Worm (Caenorhabditis elegans): Measurements from ENCODE around the gene W03F9.11.

The W03F9.11 gene

ce11 chrV:156044-156869, 15.1 kb upstream of the W03F9.11 start, which contains the start of gene ttb-1:
ttb-1 (plus strand) TSS chrV:156819.
- TF ChIP-seq T22C8.4 (GFP tag; IDR thresholded peaks at IDR 0.05) (no peak), med-1 (GFP tag; optimal IDR thresholded peaks at IDR 0.05; ENCODE audit: insufficient read depth) (no peak), klf-2 (GFP tag; conservative IDR thresholded peaks at IDR 0.05) (no peak), flt-1 (GFP tag; IDR thresholded peaks at IDR 0.05) (peak; percentile 63; the same call in 1 of the 2 replicates), ztf-23 (GFP tag; IDR thresholded peaks at IDR 0.05) (peak; percentile 52; the same call in 1 of the 2 replicates), cog-1 (tag; optimal IDR thresholded peaks at IDR 0.05) (no peak), ref-1 (GFP tag; conservative IDR thresholded peaks at IDR 0.05) (no peak), tab-1 (GFP tag; IDR thresholded peaks at IDR 0.05) (no peak; the same call in 1 of the 2 replicates), ztf-29 (GFP tag; IDR thresholded peaks at IDR 0.05) (peak; percentile 49; the same call in 1 of the 2 replicates)

ce11 chrV:155215-155614, 14.1 kb upstream of the W03F9.11 start:
- TF ChIP-seq ztf-23 (GFP tag; IDR thresholded peaks at IDR 0.05) (peak; percentile 51; the same call in 1 of the 2 replicates), klf-2 (GFP tag; conservative IDR thresholded peaks at IDR 0.05) (0 out of 2 replicates have a peak, but pooled peaks have one; percentile 9), tab-1 (GFP tag; IDR thresholded peaks at IDR 0.05) (no peak), flt-1 (GFP tag; IDR thresholded peaks at IDR 0.05) (0 out of 2 replicates have a peak, but pooled peaks have one; percentile 55)

ce11 chrV:153867-154266, 12.7 kb upstream of the W03F9.11 start:
- TF ChIP-seq klf-2 (GFP tag; conservative IDR thresholded peaks at IDR 0.05) (no peak), med-1 (GFP tag; optimal IDR thresholded peaks at IDR 0.05; ENCODE audit: insufficient read depth) (no peak), T22C8.4 (GFP tag; IDR thresholded peaks at IDR 0.05) (0 out of 2 replicates have a peak, but pooled peaks have one; percentile 7), ztf-23 (GFP tag; IDR thresholded peaks at IDR 0.05) (0 out of 2 replicates have a peak, but pooled peaks have one; percentile 7), ref-1 (GFP tag; conservative IDR thresholded peaks at IDR 0.05) (no peak), flt-1 (GFP tag; IDR thresholded peaks at IDR 0.05) (0 out of 2 replicates have a peak, but pooled peaks have one; percentile 25), ztf-29 (GFP tag; IDR thresholded peaks at IDR 0.05) (no peak), tab-1 (GFP tag; IDR thresholded peaks at IDR 0.05) (0 out of 2 replicates have a peak, but pooled peaks have one; percentile 65), cog-1 (tag; optimal IDR thresholded peaks at IDR 0.05) (no peak)

ce11 chrV:152156-152555, 11.0 kb upstream of the W03F9.11 start:
- TF ChIP-seq T22C8.4 (GFP tag; IDR thresholded peaks at IDR 0.05) (no peak), med-1 (GFP tag; optimal IDR thresholded peaks at IDR 0.05; ENCODE audit: insufficient read depth) (no peak), tab-1 (GFP tag; IDR thresholded peaks at IDR 0.05) (no peak), ref-1 (GFP tag; conservative IDR thresholded peaks at IDR 0.05) (no peak), flt-1 (GFP tag; IDR thresholded peaks at IDR 0.05) (0 out of 2 replicates have a peak, but pooled peaks have one; percentile 41), ztf-23 (GFP tag; IDR thresholded peaks at IDR 0.05) (no peak), cog-1 (tag; optimal IDR thresholded peaks at IDR 0.05) (no peak)

ce11 chrV:151310-151709, 10.2 kb upstream of the W03F9.11 start, which contains the start of gene W03F9.4:
W03F9.4 (minus strand) TSS chrV:151388.
- TF ChIP-seq cog-1 (tag; optimal IDR thresholded peaks at IDR 0.05) = no peak
- TF ChIP-seq klf-2 (GFP tag; conservative IDR thresholded peaks at IDR 0.05) = no peak
- no peak for TF ChIP-seq ztf-23 (GFP tag; IDR thresholded peaks at IDR 0.05)
- TF ChIP-seq ref-1 (GFP tag; conservative IDR thresholded peaks at IDR 0.05) = no peak
- no peak for TF ChIP-seq tab-1 (GFP tag; IDR thresholded peaks at IDR 0.05)
- no peak for TF ChIP-seq flt-1 (GFP tag; IDR thresholded peaks at IDR 0.05)
- TF ChIP-seq ztf-29 (GFP tag; IDR thresholded peaks at IDR 0.05) = no peak
- no peak for TF ChIP-seq med-1 (GFP tag; optimal IDR thresholded peaks at IDR 0.05; ENCODE audit: insufficient read depth)
- no peak for TF ChIP-seq T22C8.4 (GFP tag; IDR thresholded peaks at IDR 0.05)

ce11 chrV:150059-150458, 8.9 kb upstream of the W03F9.11 start:
- TF ChIP-seq ref-1 (GFP tag; conservative IDR thresholded peaks at IDR 0.05) = no peak
- no peak for TF ChIP-seq flt-1 (GFP tag; IDR thresholded peaks at IDR 0.05)
- TF ChIP-seq cog-1 (tag; optimal IDR thresholded peaks at IDR 0.05) = no peak
- TF ChIP-seq klf-2 (GFP tag; conservative IDR thresholded peaks at IDR 0.05) = no peak
- TF ChIP-seq T22C8.4 (GFP tag; IDR thresholded peaks at IDR 0.05) = no peak
- no peak for TF ChIP-seq ztf-23 (GFP tag; IDR thresholded peaks at IDR 0.05)
- TF ChIP-seq tab-1 (GFP tag; IDR thresholded peaks at IDR 0.05) = no peak
- no peak for TF ChIP-seq ztf-29 (GFP tag; IDR thresholded peaks at IDR 0.05)
- no peak for TF ChIP-seq med-1 (GFP tag; optimal IDR thresholded peaks at IDR 0.05; ENCODE audit: insufficient read depth)

- no peak for TF ChIP-seq med-1 (GFP tag; optimal IDR thresholded peaks at IDR 0.05; ENCODE audit: insufficient read depth)
- TF ChIP-seq ref-1 (GFP tag; conservative IDR thresholded peaks at IDR 0.05) = no peak
- no peak for TF ChIP-seq ztf-29 (GFP tag; IDR thresholded peaks at IDR 0.05)
- TF ChIP-seq T22C8.4 (GFP tag; IDR thresholded peaks at IDR 0.05) = no peak
- no peak for TF ChIP-seq ztf-23 (GFP tag; IDR thresholded peaks at IDR 0.05)
- no peak for TF ChIP-seq klf-2 (GFP tag; conservative IDR thresholded peaks at IDR 0.05)
- no peak for TF ChIP-seq cog-1 (tag; optimal IDR thresholded peaks at IDR 0.05)
- no peak for TF ChIP-seq tab-1 (GFP tag; IDR thresholded peaks at IDR 0.05)
- no peak for TF ChIP-seq flt-1 (GFP tag; IDR thresholded peaks at IDR 0.05)
Measured at ce11 chrV:145694-146093, 4.5 kb upstream of the W03F9.11 start.

- TF ChIP-seq klf-2 (GFP tag; conservative IDR thresholded peaks at IDR 0.05) = no peak
- TF ChIP-seq cog-1 (tag; optimal IDR thresholded peaks at IDR 0.05) = no peak
- no peak for TF ChIP-seq T22C8.4 (GFP tag; IDR thresholded peaks at IDR 0.05)
- no peak for TF ChIP-seq ztf-29 (GFP tag; IDR thresholded peaks at IDR 0.05)
- no peak for TF ChIP-seq tab-1 (GFP tag; IDR thresholded peaks at IDR 0.05)
- no peak for TF ChIP-seq ztf-23 (GFP tag; IDR thresholded peaks at IDR 0.05)
- no peak for TF ChIP-seq flt-1 (GFP tag; IDR thresholded peaks at IDR 0.05)
- no peak for TF ChIP-seq ref-1 (GFP tag; conservative IDR thresholded peaks at IDR 0.05)
- TF ChIP-seq med-1 (GFP tag; optimal IDR thresholded peaks at IDR 0.05; ENCODE audit: insufficient read depth) = no peak
Measured at ce11 chrV:144794-145193, 3.6 kb upstream of the W03F9.11 start, which contains the start of gene srh-82. srh-82 (plus strand) TSS chrV:145094.

- TF ChIP-seq T22C8.4 (GFP tag; IDR thresholded peaks at IDR 0.05) (no peak), ref-1 (GFP tag; conservative IDR thresholded peaks at IDR 0.05) (no peak), med-1 (GFP tag; optimal IDR thresholded peaks at IDR 0.05; ENCODE audit: insufficient read depth) (no peak), ztf-23 (GFP tag; IDR thresholded peaks at IDR 0.05) (no peak), tab-1 (GFP tag; IDR thresholded peaks at IDR 0.05) (no peak)
Measured at ce11 chrV:138592-138991, 2.6 kb downstream of the W03F9.11 start, which contains the start of gene W03F9.9. W03F9.9 (plus strand) TSS chrV:138892.
